Worm (Caenorhabditis elegans): ENCODE results near the gene F52B11.5.

F52B11.5 gene

ce11 chrIV:14119327-14119726, 16.3 kb upstream of the F52B11.5 start:
- TF ChIP-seq ceh-44 (GFP tag; IDR thresholded peaks at IDR 0.05) (no peak), nhr-111 (GFP tag; optimal IDR thresholded peaks at IDR 0.05) (no peak), gei-8 (GFP tag; optimal IDR thresholded peaks at IDR 0.05) (no peak), madf-9 (GFP tag; conservative IDR thresholded peaks at IDR 0.05) (no peak), duxl-1 (tag; optimal IDR thresholded peaks at IDR 0.05; ENCODE audit: poor library complexity) (no peak), ceh-62 (tag; optimal IDR thresholded peaks at IDR 0.05) (no peak), Y105C5A.15 (GFP tag; IDR thresholded peaks at IDR 0.05) (no peak), unc-130 (GFP tag; optimal IDR thresholded peaks at IDR 0.05) (no peak), T20F7.1 (GFP tag; optimal IDR thresholded peaks at IDR 0.05) (no peak), ZK546.5 (tag; optimal IDR thresholded peaks at IDR 0.05) (no peak), ama-1 (optimal IDR thresholded peaks at IDR 0.05) (no peak), mdl-1 (tag; optimal IDR thresholded peaks at IDR 0.05) (no peak), ceh-20 (GFP tag; IDR thresholded peaks at IDR 0.05) (no peak), R02D3.7 (tag; optimal IDR thresholded peaks at IDR 0.05) (no peak), lin-15B (tag; optimal IDR thresholded peaks at IDR 0.05) (no peak)

- TF ChIP-seq gei-8 (GFP tag; optimal IDR thresholded peaks at IDR 0.05) (no peak), skn-1 (tag; optimal IDR thresholded peaks at IDR 0.05) (no peak), sdz-12 (GFP tag; optimal IDR thresholded peaks at IDR 0.05) (no peak), snpc-1.2 (GFP tag; IDR thresholded peaks at IDR 0.05) (peak; percentile 96), Y105C5A.15 (GFP tag; IDR thresholded peaks at IDR 0.05) (no peak), mdl-1 (tag; optimal IDR thresholded peaks at IDR 0.05) (no peak), ztf-7 (tag; optimal IDR thresholded peaks at IDR 0.05) (no peak), ceh-32 (tag; optimal IDR thresholded peaks at IDR 0.05; ENCODE audit: poor library complexity) (no peak), F37D6.2 (tag; optimal IDR thresholded peaks at IDR 0.05) (no peak), hmg-1.1 (GFP tag; IDR thresholded peaks at IDR 0.05) (no peak), lsy-2 (tag; optimal IDR thresholded peaks at IDR 0.05) (peak in 1 of 2 experiments; percentile 57), lin-38 (GFP tag; IDR thresholded peaks at IDR 0.05) (peak; percentile 27; the same call in 1 of the 2 replicates), dve-1 (tag; optimal IDR thresholded peaks at IDR 0.05; ENCODE audit: insufficient read depth) (no peak), dpl-1 (GFP tag; optimal IDR thresholded peaks at IDR 0.05) (no peak), hlh-30 (tag; optimal IDR thresholded peaks at IDR 0.05; ENCODE audit: insufficient read depth) (no peak), F49E8.2 (tag; optimal IDR thresholded peaks at IDR 0.05; ENCODE audit: borderline replicate concordance) (peak; percentile 51), nhr-237 (tag; optimal IDR thresholded peaks at IDR 0.05) (no peak), nhr-48 (tag; optimal IDR thresholded peaks at IDR 0.05) (no peak), nhr-11 (tag; optimal IDR thresholded peaks at IDR 0.05) (no peak), madf-5 (GFP tag; IDR thresholded peaks at IDR 0.05) (no peak)
These were observed 12.5 kb upstream of the F52B11.5 start for ce11 chrIV:14115556-14115955.

- TF ChIP-seq lim-7 (GFP tag; IDR thresholded peaks at IDR 0.05) (no peak), egl-27 (tag; optimal IDR thresholded peaks at IDR 0.05) (no peak), lin-1 (GFP tag; IDR thresholded peaks at IDR 0.05) (no peak), nhr-102 (tag; optimal IDR thresholded peaks at IDR 0.05) (no peak), cey-2 (tag; optimal IDR thresholded peaks at IDR 0.05; ENCODE audit: borderline replicate concordance, insufficient read depth) (no peak), snpc-1.2 (GFP tag; IDR thresholded peaks at IDR 0.05) (peak; percentile 62; the same call in 1 of the 2 replicates), dve-1 (tag; optimal IDR thresholded peaks at IDR 0.05; ENCODE audit: insufficient read depth) (no peak), hif-1 (tag; optimal IDR thresholded peaks at IDR 0.05) (no peak)
These were observed 12.0 kb upstream of the F52B11.5 start for ce11 chrIV:14115045-14115444.

Measured in whole organism, L4 larva.